Fruit fly (Drosophila melanogaster) whole organism, embryonic: Measurements from ENCODE around the gene CG10841.

ENCODE experiments used
- Aef1 ChIP-seq: fragments of 200-800 bp; sonication (Bioruptor generic); IDR thresholded peaks from 3 replicates; pipeline ENCODE4 v1.3.6; 2022; ENCODE audit warnings: missing biosample characterization, missing genetic modification characterization
- Asciz ChIP-seq: fragments of 200-800 bp; sonication (Bioruptor generic); optimal IDR thresholded peaks from 2 replicates; lab custom pipeline; 2017; ENCODE audit warnings: missing biosample characterization, mild to moderate bottlenecking, missing genetic modification characterization, missing genetic modification reagents
- Blimp-1 ChIP-seq: fragments of 200-800 bp; sonication (Bioruptor generic); optimal IDR thresholded peaks from 3 replicates; lab custom pipeline; 2018; ENCODE audit warnings: missing biosample characterization, missing genetic modification characterization, mild to moderate bottlenecking, moderate library complexity, missing genetic modification reagents
- Bteb2 ChIP-seq: fragments of 200-800 bp; sonication (Bioruptor generic); optimal IDR thresholded peaks from 2 replicates; lab custom pipeline; 2016; ENCODE audit warnings: missing biosample characterization, missing genetic modification characterization
- CG12155 ChIP-seq: fragments of 200-800 bp; sonication (Bioruptor generic); optimal IDR thresholded peaks from 3 replicates; lab custom pipeline; 2016; ENCODE audit warnings: missing biosample characterization, missing genetic modification characterization
- CG12299 ChIP-seq: fragments of 200-800 bp; sonication (Bioruptor generic); optimal IDR thresholded peaks from 2 replicates; lab custom pipeline; 2018; ENCODE audit warnings: missing biosample characterization, mild to moderate bottlenecking, missing genetic modification characterization
- CG17361 ChIP-seq: fragments of 200-800 bp; sonication (Bioruptor generic); IDR thresholded peaks from 3 replicates; pipeline ENCODE4 v1.3.6; 2022; ENCODE audit warnings: missing biosample characterization, missing genetic modification characterization
- CG17612 ChIP-seq: fragments of 200-800 bp; sonication (Bioruptor generic); IDR thresholded peaks from 2 replicates; pipeline ENCODE4 v1.3.6; 2022; ENCODE audit warnings: missing biosample characterization, missing genetic modification characterization
- CG17829 ChIP-seq: fragments of 200-800 bp; optimal IDR thresholded peaks from 2 replicates; lab custom pipeline; 2019; ENCODE audit warnings: missing biosample characterization, mild to moderate bottlenecking, missing genetic modification characterization, moderate library complexity
- CG2116 ChIP-seq: fragments of 200-800 bp; sonication (Bioruptor generic); optimal IDR thresholded peaks from 3 replicates; lab custom pipeline; 2018; ENCODE audit warnings: missing biosample characterization, mild to moderate bottlenecking, missing genetic modification characterization
- CG2129 ChIP-seq: fragments of 200-800 bp; sonication (Bioruptor generic); IDR thresholded peaks from 2 replicates; pipeline ENCODE4 v1.3.6; 2022; ENCODE audit warnings: missing biosample characterization, missing genetic modification characterization; ENCODE audit not compliant: partially characterized antibody
- CG30431 ChIP-seq: fragments of 200-800 bp; sonication (Bioruptor generic); optimal IDR thresholded peaks from 2 replicates; lab custom pipeline; 2017; ENCODE audit warnings: missing biosample characterization, missing genetic modification characterization
- CG3407 ChIP-seq: fragments of 200-800 bp; sonication (Bioruptor generic); optimal IDR thresholded peaks from 2 replicates; lab custom pipeline; 2018; ENCODE audit warnings: missing biosample characterization, mild to moderate bottlenecking, missing genetic modification characterization
- CG42726 ChIP-seq: fragments of 200-800 bp; sonication (Bioruptor generic); IDR thresholded peaks from 2 replicates; pipeline ENCODE4 v1.3.6; 2022; ENCODE audit warnings: missing biosample characterization, missing genetic modification characterization; ENCODE audit not compliant: partially characterized antibody
- CG5953 ChIP-seq: fragments of 200-800 bp; sonication (Bioruptor generic); IDR thresholded peaks from 2 replicates; pipeline ENCODE4 v1.3.6; 2022; ENCODE audit warnings: missing biosample characterization, missing genetic modification characterization
- CG7556 ChIP-seq: fragments of 200-800 bp; sonication (Bioruptor generic); optimal IDR thresholded peaks from 2 replicates; lab custom pipeline; 2017; ENCODE audit warnings: missing biosample characterization, mild to moderate bottlenecking, missing genetic modification characterization
- CG7987 ChIP-seq: fragments of 200-800 bp; sonication (Bioruptor generic); optimal IDR thresholded peaks from 2 replicates; lab custom pipeline; 2018; ENCODE audit warnings: missing biosample characterization, mild to moderate bottlenecking, missing genetic modification characterization, moderate library complexity
- CG8290 ChIP-seq, 3 experiments: fragments of 200-800 bp; sonication (Bioruptor generic); optimal IDR thresholded peaks; 2 replicates each; lab custom pipeline; 2016 to 2019; ENCODE audit warnings: missing biosample characterization in 3 of 3, missing genetic modification characterization in 3 of 3, mild to moderate bottlenecking in 2 of 3, moderate library complexity in 1 of 3
- CG9727 ChIP-seq: fragments of 200-800 bp; sonication (Bioruptor generic); optimal IDR thresholded peaks from 3 replicates; lab custom pipeline; 2017; ENCODE audit warnings: missing biosample characterization, mild to moderate bottlenecking, missing genetic modification characterization
- CTCF ChIP-seq: fragments of 200-800 bp; sonication (Bioruptor generic); optimal IDR thresholded peaks from 2 replicates; lab custom pipeline; 2017; ENCODE audit warnings: missing biosample characterization, mild to moderate bottlenecking, missing genetic modification characterization, moderate library complexity
- CoRest ChIP-seq: fragments of 200-800 bp; sonication (Bioruptor generic); optimal IDR thresholded peaks from 3 replicates; lab custom pipeline; 2018; ENCODE audit warnings: missing biosample characterization, mild to moderate bottlenecking, missing genetic modification characterization, moderate library complexity
- D19A ChIP-seq: fragments of 200-800 bp; optimal IDR thresholded peaks from 3 replicates; lab custom pipeline; 2019; ENCODE audit warnings: missing biosample characterization, mild to moderate bottlenecking, missing genetic modification characterization, moderate library complexity
- Ets65A ChIP-seq: fragments of 200-800 bp; sonication (Bioruptor generic); peaks from one replicate; lab custom pipeline; 2016; ENCODE audit warnings: missing biosample characterization, missing genetic modification characterization
- Med ChIP-seq: fragments of 200-800 bp; sonication (Bioruptor generic); peaks from one replicate; lab custom pipeline; 2016; ENCODE audit warnings: missing biosample characterization, missing genetic modification characterization, mild to moderate bottlenecking, inconsistent platforms, moderate library complexity
- Optix ChIP-seq: fragments of 200-800 bp; sonication (Bioruptor generic); IDR thresholded peaks from 3 replicates; pipeline ENCODE4 v1.3.6; 2022; ENCODE audit warnings: missing biosample characterization, missing genetic modification characterization
- Ptx1 ChIP-seq: fragments of 200-800 bp; sonication (Bioruptor generic); IDR thresholded peaks from 2 replicates; pipeline ENCODE4 v1.3.6; 2022; ENCODE audit warnings: missing biosample characterization, missing genetic modification characterization
- Sin3A ChIP-seq: fragments of >200 bp; optimal IDR thresholded peaks from 2 replicates; lab custom pipeline; 2018
- Trl ChIP-seq, 3 experiments: fragments of >200 bp in 2 of 3; fragments of 200-800 bp in 1 of 3; sonication (Bioruptor generic) in 1 of 3; optimal IDR thresholded peaks; 2 replicates in 1 of 3; 3 replicates in 2 of 3; lab custom pipeline; 2016 to 2017; ENCODE audit warnings: missing biosample characterization in 1 of 3, missing genetic modification characterization in 1 of 3
- aop ChIP-seq: fragments of 200-800 bp; sonication (Bioruptor generic); IDR thresholded peaks from 2 replicates; pipeline ENCODE4 v1.3.6; 2022; ENCODE audit warnings: missing biosample characterization, missing genetic modification characterization
- bab2 ChIP-seq: fragments of 200-800 bp; sonication (Bioruptor generic); optimal IDR thresholded peaks from 2 replicates; lab custom pipeline; 2016; ENCODE audit warnings: missing biosample characterization, missing genetic modification characterization
- chinmo ChIP-seq: fragments of 200-800 bp; sonication (Bioruptor generic); IDR thresholded peaks from 4 replicates; pipeline ENCODE4 v1.3.6; 2022; ENCODE audit warnings: missing biosample characterization, missing genetic modification characterization; ENCODE audit not compliant: partially characterized antibody
- dpn ChIP-seq, 2 experiments: fragments of 200-800 bp; sonication (Bioruptor generic); optimal IDR thresholded peaks; 3 replicates each; lab custom pipeline; 2016; ENCODE audit warnings: missing biosample characterization in 2 of 2, missing genetic modification characterization in 2 of 2
- dysf ChIP-seq: fragments of 200-800 bp; sonication (Bioruptor generic); IDR thresholded peaks from 3 replicates; pipeline ENCODE4 v1.3.6; 2022; ENCODE audit warnings: missing biosample characterization, missing genetic modification characterization
- grn ChIP-seq: fragments of 200-800 bp; sonication (Bioruptor generic); optimal IDR thresholded peaks from 3 replicates; lab custom pipeline; 2017; ENCODE audit warnings: missing biosample characterization, missing genetic modification characterization
- ham ChIP-seq: fragments of 200-800 bp; sonication (Bioruptor generic); IDR thresholded peaks from 2 replicates; pipeline ENCODE4 v1.3.6; 2022; ENCODE audit warnings: missing biosample characterization, missing genetic modification characterization
- hkb ChIP-seq, 2 experiments: fragments of 200-800 bp in 1 of 2; fragments of >200 bp in 1 of 2; sonication (Bioruptor generic) in 1 of 2; IDR thresholded peaks in 1 of 2; optimal IDR thresholded peaks in 1 of 2; 2 replicates each; pipeline versions ENCODE4 v1.3.6 to Lab custom; 2017 to 2022; ENCODE audit warnings: missing biosample characterization in 1 of 2, missing genetic modification characterization in 1 of 2
- lab ChIP-seq: fragments of 200-800 bp; sonication (Bioruptor generic); optimal IDR thresholded peaks from 3 replicates; lab custom pipeline; 2017; ENCODE audit warnings: missing biosample characterization, missing genetic modification characterization, mild to moderate bottlenecking, moderate library complexity, missing genetic modification reagents
- lola ChIP-seq, 3 experiments: fragments of >200 bp in 2 of 3; fragments of 200-800 bp in 1 of 3; sonication (Bioruptor generic) in 1 of 3; optimal IDR thresholded peaks; 2 replicates each; lab custom pipeline; 2017 to 2019; ENCODE audit warnings: missing biosample characterization in 3 of 3, missing genetic modification characterization in 3 of 3, mild to moderate bottlenecking in 1 of 3, moderate library complexity in 1 of 3
- p53 ChIP-seq: fragments of 200-800 bp; sonication (Bioruptor generic); optimal IDR thresholded peaks from 2 replicates; lab custom pipeline; 2016; ENCODE audit warnings: missing biosample characterization, missing genetic modification characterization
- pita ChIP-seq: fragments of 200-800 bp; sonication (Bioruptor generic); optimal IDR thresholded peaks from 2 replicates; lab custom pipeline; 2017; ENCODE audit warnings: missing biosample characterization, mild to moderate bottlenecking, missing genetic modification characterization
- ro ChIP-seq: fragments of 200-800 bp; sonication (Bioruptor generic); IDR thresholded peaks from 2 replicates; pipeline ENCODE4 v1.3.6; 2022; ENCODE audit warnings: missing biosample characterization, missing genetic modification characterization
- scrt ChIP-seq: fragments of 200-800 bp; sonication (Bioruptor generic); optimal IDR thresholded peaks from 2 replicates; lab custom pipeline; 2018; ENCODE audit warnings: missing biosample characterization, mild to moderate bottlenecking, missing genetic modification characterization, moderate library complexity
- stwl ChIP-seq: fragments of 200-800 bp; sonication (Bioruptor generic); optimal IDR thresholded peaks from 3 replicates; lab custom pipeline; 2018; ENCODE audit warnings: missing biosample characterization, mild to moderate bottlenecking, missing genetic modification characterization, moderate library complexity
- tgo ChIP-seq: fragments of 200-800 bp; sonication (Bioruptor generic); IDR thresholded peaks from 3 replicates; pipeline ENCODE4 v1.3.6; 2022; ENCODE audit warnings: missing biosample characterization, missing genetic modification characterization
- tio ChIP-seq: fragments of 200-800 bp; sonication (Bioruptor generic); optimal IDR thresholded peaks from 2 replicates; lab custom pipeline; 2017; ENCODE audit warnings: missing biosample characterization, missing genetic modification characterization, inconsistent platforms
- trem ChIP-seq: fragments of 200-800 bp; optimal IDR thresholded peaks from 3 replicates; lab custom pipeline; 2019; ENCODE audit warnings: missing biosample characterization, mild to moderate bottlenecking, missing genetic modification characterization, moderate library complexity
- wdn ChIP-seq: fragments of 200-800 bp; sonication (Bioruptor generic); IDR thresholded peaks from 2 replicates; pipeline ENCODE4 v1.3.6; 2022; ENCODE audit warnings: missing biosample characterization, missing genetic modification characterization

CG10841 gene

DNA sequence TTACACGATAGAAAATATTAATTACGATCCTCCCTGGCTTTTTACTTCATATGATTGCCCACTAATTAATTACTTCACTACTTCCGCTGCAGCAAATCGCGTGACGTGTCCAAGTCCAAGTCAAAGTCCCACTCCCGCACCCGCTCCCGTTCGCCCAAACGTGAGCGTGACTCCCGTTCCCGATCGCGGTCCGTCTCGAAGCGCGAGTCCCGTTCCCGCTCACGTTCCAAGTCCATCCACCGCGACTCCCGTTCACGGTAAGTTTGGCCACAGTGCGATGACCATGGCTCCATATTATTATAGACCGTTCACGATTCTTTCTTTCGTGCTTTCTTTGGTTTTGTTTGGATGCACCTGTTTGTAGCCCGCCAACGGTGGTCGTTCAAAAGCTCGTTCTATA is 34.2 kb downstream of the CG10841 start:
- TF ChIP-seq chinmo (GFP tag; lab: Robert Waterston, UW) = no peak
- peak; percentile 43 for TF ChIP-seq Med (GFP tag; lab: Kevin White, UChicago)
- peak; percentile 53 for TF ChIP-seq Ets65A (GFP tag; lab: Kevin White, UChicago)
- TF ChIP-seq, all 482 proteins: peak for 2

- no peak for TF ChIP-seq ham (GFP tag; lab: Robert Waterston, UW)
- TF ChIP-seq Bteb2 (GFP tag; lab: Kevin White, UChicago) = no peak
- peak; percentile 94 for TF ChIP-seq CG17612 (GFP tag; lab: Robert Waterston, UW)
- TF ChIP-seq CG30431 = no peak
- TF ChIP-seq dpn (GFP tag; optimal IDR thresholded peaks at IDR 0.05; lab: Kevin White, UChicago) = no peak
- no peak for TF ChIP-seq CG17361 (GFP tag; lab: Robert Waterston, UW)
- TF ChIP-seq wdn (GFP tag; lab: Robert Waterston, UW) = no peak
- TF ChIP-seq CG12155 (GFP tag; lab: Kevin White, UChicago) = no peak
- TF ChIP-seq Aef1 (GFP tag; lab: Robert Waterston, UW) = no peak
- TF ChIP-seq Sin3A = no peak
- no peak for TF ChIP-seq p53
- no peak for TF ChIP-seq D19A
- TF ChIP-seq CG8290 (GFP tag; optimal IDR thresholded peaks at IDR 0.05; lab: Kevin White, UChicago) = peak; percentile 82
- TF ChIP-seq CG8290 (tag; optimal IDR thresholded peaks at IDR 0.05; lab: Kevin White, UChicago) = peak in 1 of 2 experiments; percentile 92
- TF ChIP-seq stwl = no peak
- TF ChIP-seq lab (GFP tag; lab: Kevin White, UChicago) = no peak
- TF ChIP-seq hkb (optimal IDR thresholded peaks at IDR 0.05; lab: Kevin White, UChicago) = no peak
- no peak for TF ChIP-seq hkb (GFP tag; IDR thresholded peaks at IDR 0.05; lab: Robert Waterston, UW)
- TF ChIP-seq aop (GFP tag; lab: Robert Waterston, UW) = no peak
- TF ChIP-seq, all 482 proteins: peak for 2
Observed at dm6 chr3R:13672898-13673297, 41.2 kb downstream of the CG10841 start.

DNA sequence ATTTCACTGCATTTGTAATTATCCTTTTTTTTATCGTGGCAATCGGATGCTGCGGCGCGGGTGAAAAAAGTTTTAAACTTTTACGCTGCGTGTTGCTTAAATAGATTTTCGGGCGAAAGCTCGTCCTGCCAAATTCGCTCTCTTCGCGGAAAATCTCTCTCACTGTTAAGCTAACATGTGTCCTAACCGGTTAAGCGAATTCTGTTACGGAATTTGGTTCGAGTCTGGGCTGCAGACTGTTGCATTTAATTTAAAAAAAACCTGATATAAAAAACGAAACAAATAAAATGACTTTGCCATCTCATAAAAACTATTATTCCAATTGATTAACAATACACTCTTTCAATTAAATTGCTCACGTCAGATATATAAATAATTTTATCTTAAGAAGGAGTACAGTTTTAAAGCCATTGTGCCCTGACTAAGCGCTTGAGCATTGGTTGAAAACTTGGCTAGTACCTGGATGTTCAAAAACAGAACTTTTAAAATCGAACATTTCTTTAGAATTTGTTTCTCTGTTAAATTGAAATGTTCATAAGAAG is 42.8 kb downstream of the CG10841 start, which contains the start of gene Task6:
Gene Task6, minus strand, starts transcription at position 51 of the 542 bp plus-strand sequence.
- TF ChIP-seq Trl (optimal IDR thresholded peaks at IDR 0.05; lab: Kevin White, UChicago) (peak in 1 of 2 experiments; percentile 20), Trl (GFP tag; optimal IDR thresholded peaks at IDR 0.05; lab: Kevin White, UChicago) (no peak), stwl (peak; percentile 23), ro (GFP tag; lab: Robert Waterston, UW) (no peak), pita (peak; percentile 84), CG2129 (GFP tag; lab: Robert Waterston, UW) (no peak), scrt (GFP tag; lab: Kevin White, UChicago) (peak; percentile 66), hkb (optimal IDR thresholded peaks at IDR 0.05; lab: Kevin White, UChicago) (peak; percentile 27), hkb (GFP tag; IDR thresholded peaks at IDR 0.05; lab: Robert Waterston, UW) (no peak), Blimp-1 (GFP tag; lab: Kevin White, UChicago) (no peak), CG2116 (GFP tag; lab: Kevin White, UChicago) (peak; percentile 17), tio (GFP tag; lab: Kevin White, UChicago) (no peak), CG7987 (GFP tag; lab: Kevin White, UChicago) (no peak), CoRest (tag; lab: Kevin White, UChicago) (peak; percentile 14), aop (GFP tag; lab: Robert Waterston, UW) (no peak), CTCF (GFP tag; lab: Kevin White, UChicago) (peak; percentile 67), Optix (GFP tag; lab: Robert Waterston, UW) (no peak), grn (GFP tag; lab: Kevin White, UChicago) (no peak), bab2 (no peak), dysf (GFP tag; lab: Robert Waterston, UW) (no peak), Bteb2 (GFP tag; lab: Kevin White, UChicago) (no peak), CG9727 (GFP tag; lab: Kevin White, UChicago) (no peak), CG17829 (tag; lab: Kevin White, UChicago) (no peak), CG42726 (no peak), Asciz (GFP tag; lab: Kevin White, UChicago) (no peak), trem (tag; lab: Kevin White, UChicago) (peak; percentile 9), CG12299 (no peak), tgo (GFP tag; lab: Robert Waterston, UW) (no peak), CG7556 (GFP tag; lab: Kevin White, UChicago) (no peak), CG3407 (GFP tag; lab: Kevin White, UChicago) (no peak), Ptx1 (GFP tag; lab: Robert Waterston, UW) (no peak), lola (GFP tag; optimal IDR thresholded peaks at IDR 0.05; lab: Kevin White, UChicago) (no peak), CG5953 (GFP tag; lab: Robert Waterston, UW) (no peak)
